Fruit fly (Drosophila melanogaster): ENCODE data around the gene CG13282.

DNA sequence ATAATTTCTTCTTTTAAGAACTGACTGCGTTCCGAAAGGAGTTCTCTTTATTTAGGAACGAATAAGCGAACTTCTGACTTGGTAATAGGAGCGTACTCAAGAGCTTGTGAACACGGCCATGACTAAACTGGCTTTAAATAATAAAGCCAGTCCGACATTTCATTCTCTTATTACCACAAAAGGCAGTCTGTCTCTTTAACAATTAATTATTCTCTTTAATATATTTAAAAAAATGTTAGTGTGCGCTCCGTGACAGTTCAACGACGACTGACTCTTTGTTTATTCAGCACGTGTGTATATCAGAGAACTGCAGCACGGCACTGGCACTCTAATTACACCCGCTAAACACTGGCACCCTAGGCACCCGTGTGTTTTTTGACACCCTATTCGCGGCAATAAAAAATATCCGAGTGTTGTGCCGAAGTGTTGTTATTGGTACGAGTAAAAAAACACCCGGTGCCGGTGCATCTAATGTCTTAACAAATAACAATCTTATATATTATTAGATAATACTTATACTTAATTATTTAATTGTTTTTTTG lies 24.2 kb upstream of the CG13282 start, which contains the start of gene CG31809:
- no peak for TF ChIP-seq ovo (GFP tag; optimal IDR thresholded peaks at IDR 0.05)
- no peak for TF ChIP-seq pad (GFP tag; optimal IDR thresholded peaks at IDR 0.05)
- no peak for TF ChIP-seq CG7045 (GFP tag; optimal IDR thresholded peaks at IDR 0.05)
- no peak for TF ChIP-seq Crg-1 (GFP tag; optimal IDR thresholded peaks at IDR 0.05)
- peak; percentile 74 for TF ChIP-seq kay (GFP tag; ENCODE audit: borderline replicate concordance)

All from whole organism, adult.